Worm (Caenorhabditis elegans): ENCODE measurements around the gene Y37E11AR.7.

The Y37E11AR.7 gene

ce11 chrIV:3743748-3744147, 11.5 kb downstream of the Y37E11AR.7 start, which contains the start of gene siah-1:
Gene siah-1, plus strand, starts transcription at chrIV:3744048.
- no peak for TF ChIP-seq unc-62 (GFP tag; optimal IDR thresholded peaks at IDR 0.05)

ce11 chrIV:3742426-3742839, 12.8 kb downstream of the Y37E11AR.7 start:
- no peak for TF ChIP-seq unc-62 (GFP tag; optimal IDR thresholded peaks at IDR 0.05)

ce11 chrIV:3741874-3742273, 13.4 kb downstream of the Y37E11AR.7 start:
- no peak for TF ChIP-seq unc-62 (GFP tag; optimal IDR thresholded peaks at IDR 0.05)

ce11 chrIV:3740830-3741477, 14.3 kb downstream of the Y37E11AR.7 start, which contains the start of gene nape-1:
Gene nape-1, minus strand, starts transcription at chrIV:3740880.
- TF ChIP-seq unc-62 (GFP tag; optimal IDR thresholded peaks at IDR 0.05), result no peak

ce11 chrIV:3738655-3739403, 16.4 kb downstream of the Y37E11AR.7 start, which contains the start of gene nape-2:
Gene nape-2, minus strand, starts transcription at chrIV:3738925.
- TF ChIP-seq unc-62 (GFP tag; optimal IDR thresholded peaks at IDR 0.05), result no peak

- TF ChIP-seq unc-62 (GFP tag; optimal IDR thresholded peaks at IDR 0.05), result no peak
These were observed 19.0 kb downstream of the Y37E11AR.7 start for ce11 chrIV:3736244-3736643.

- no peak for TF ChIP-seq unc-62 (GFP tag; optimal IDR thresholded peaks at IDR 0.05)
These were observed 22.0 kb downstream of the Y37E11AR.7 start for ce11 chrIV:3733287-3733686.

ce11 chrIV:3731430-3731829, 23.8 kb downstream of the Y37E11AR.7 start:
- TF ChIP-seq unc-62 (GFP tag; optimal IDR thresholded peaks at IDR 0.05), result no peak

ce11 chrIV:3725845-3726244, 29.4 kb downstream of the Y37E11AR.7 start, which contains the start of gene smgl-2:
Gene smgl-2, plus strand, starts transcription at chrIV:3726164.
- no peak for TF ChIP-seq unc-62 (GFP tag; optimal IDR thresholded peaks at IDR 0.05)

- TF ChIP-seq unc-62 (GFP tag; optimal IDR thresholded peaks at IDR 0.05), result no peak
These were observed 29.9 kb downstream of the Y37E11AR.7 start, which contains the start of gene Y37E11AM.2 for ce11 chrIV:3725361-3725760. Gene Y37E11AM.2, minus strand, starts transcription at chrIV:3725461.

ce11 chrIV:3722690-3723089, 32.6 kb downstream of the Y37E11AR.7 start, which contains the start of gene Y37E11AM.4:
Gene Y37E11AM.4, minus strand, starts transcription at chrIV:3722790.
- TF ChIP-seq unc-62 (GFP tag; optimal IDR thresholded peaks at IDR 0.05), result no peak

ce11 chrIV:3721973-3722372, 33.3 kb downstream of the Y37E11AR.7 start:
- TF ChIP-seq unc-62 (GFP tag; optimal IDR thresholded peaks at IDR 0.05), result no peak

- TF ChIP-seq unc-62 (GFP tag; optimal IDR thresholded peaks at IDR 0.05), result no peak
These were observed 34.6 kb downstream of the Y37E11AR.7 start for ce11 chrIV:3720644-3721043.

ce11 chrIV:3719057-3719456, 36.2 kb downstream of the Y37E11AR.7 start, which contains the start of gene Y37E11AM.3:
Gene Y37E11AM.3, minus strand, starts transcription at chrIV:3719157.
- TF ChIP-seq unc-62 (GFP tag; optimal IDR thresholded peaks at IDR 0.05), result no peak

- no peak for TF ChIP-seq unc-62 (GFP tag; optimal IDR thresholded peaks at IDR 0.05)
These were observed 44.5 kb downstream of the Y37E11AR.7 start for ce11 chrIV:3710737-3711136.

- TF ChIP-seq unc-62 (GFP tag; optimal IDR thresholded peaks at IDR 0.05), result no peak
These were observed 46.1 kb downstream of the Y37E11AR.7 start, which contains the start of gene Y37E11AL.1 for ce11 chrIV:3709200-3709599. Gene Y37E11AL.1, plus strand, starts transcription at chrIV:3709500.
